Fruit fly (Drosophila melanogaster) whole organism, embryonic: ENCODE results near the gene CG10747.

Source experiments
- Blimp-1 ChIP-seq: fragments of 200-800 bp; sonication (Bioruptor generic); optimal IDR thresholded peaks from 3 replicates; lab custom pipeline; 2018; ENCODE audit warnings: missing biosample characterization, missing genetic modification characterization, mild to moderate bottlenecking, moderate library complexity, missing genetic modification reagents
- CG10274 ChIP-seq: fragments of 200-800 bp; sonication (Bioruptor generic); optimal IDR thresholded peaks from 3 replicates; lab custom pipeline; 2017; ENCODE audit warnings: missing biosample characterization, mild to moderate bottlenecking, missing genetic modification characterization
- CG10979 ChIP-seq: fragments of 200-800 bp; sonication (Bioruptor generic); optimal IDR thresholded peaks from 2 replicates; lab custom pipeline; 2018; ENCODE audit warnings: missing biosample characterization, mild to moderate bottlenecking, missing genetic modification characterization, moderate library complexity
- CG11695 ChIP-seq: fragments of 200-800 bp; sonication (Bioruptor generic); IDR thresholded peaks from 3 replicates; pipeline ENCODE4 v1.3.6; 2022; ENCODE audit warnings: missing biosample characterization, missing genetic modification characterization
- CG11696 ChIP-seq: fragments of 200-800 bp; sonication (Bioruptor generic); IDR thresholded peaks from 2 replicates; pipeline ENCODE4 v1.3.6; 2022; ENCODE audit warnings: missing biosample characterization, missing genetic modification characterization
- CG13424 ChIP-seq: fragments of 200-800 bp; sonication (Bioruptor generic); optimal IDR thresholded peaks from 2 replicates; lab custom pipeline; 2019; ENCODE audit warnings: missing biosample characterization, mild to moderate bottlenecking, missing genetic modification characterization, moderate library complexity
- CG1529 ChIP-seq: fragments of 200-800 bp; sonication (Bioruptor generic); optimal IDR thresholded peaks from 3 replicates; lab custom pipeline; 2018; ENCODE audit warnings: missing biosample characterization, missing genetic modification characterization
- CG17568 ChIP-seq: fragments of 200-800 bp; sonication (Bioruptor generic); optimal IDR thresholded peaks from 2 replicates; lab custom pipeline; 2018; ENCODE audit warnings: missing biosample characterization, mild to moderate bottlenecking, missing genetic modification characterization, moderate library complexity
- CG18619 ChIP-seq: fragments of 200-800 bp; sonication (Bioruptor generic); optimal IDR thresholded peaks from 3 replicates; lab custom pipeline; 2017; ENCODE audit warnings: missing biosample characterization, mild to moderate bottlenecking, missing genetic modification characterization
- CG3065 ChIP-seq: fragments of 200-800 bp; sonication (Bioruptor generic); optimal IDR thresholded peaks from 2 replicates; lab custom pipeline; 2016; ENCODE audit warnings: missing biosample characterization, missing genetic modification characterization
- CG3407 ChIP-seq: fragments of 200-800 bp; sonication (Bioruptor generic); optimal IDR thresholded peaks from 2 replicates; lab custom pipeline; 2018; ENCODE audit warnings: missing biosample characterization, mild to moderate bottlenecking, missing genetic modification characterization
- CG34376 ChIP-seq: fragments of 200-800 bp; sonication (Bioruptor generic); optimal IDR thresholded peaks from 2 replicates; lab custom pipeline; 2018; ENCODE audit warnings: missing biosample characterization, mild to moderate bottlenecking, missing genetic modification characterization
- CG3726 ChIP-seq: fragments of 200-800 bp; sonication (Bioruptor generic); IDR thresholded peaks from 3 replicates; pipeline ENCODE4, ENCODE4 v1.3.6; 2022; ENCODE audit warnings: missing biosample characterization, missing genetic modification characterization
- CG4328 ChIP-seq: fragments of 200-800 bp; sonication (Bioruptor generic); optimal IDR thresholded peaks from 3 replicates; lab custom pipeline; 2017; ENCODE audit warnings: missing biosample characterization, missing genetic modification reagents, missing genetic modification characterization
- CG6683 ChIP-seq: fragments of 200-800 bp; sonication (Bioruptor generic); optimal IDR thresholded peaks from 2 replicates; lab custom pipeline; 2017; ENCODE audit warnings: missing biosample characterization, mild to moderate bottlenecking, missing genetic modification characterization, missing genetic modification reagents
- CG7271 ChIP-seq: fragments of 200-800 bp; sonication (Bioruptor generic); optimal IDR thresholded peaks from 2 replicates; lab custom pipeline; 2018; ENCODE audit warnings: missing biosample characterization, mild to moderate bottlenecking, missing genetic modification characterization, moderate library complexity
- CG8478 ChIP-seq: fragments of >200 bp; optimal IDR thresholded peaks from 2 replicates; lab custom pipeline; 2018
- CTCF ChIP-seq: fragments of 200-800 bp; sonication (Bioruptor generic); optimal IDR thresholded peaks from 2 replicates; lab custom pipeline; 2017; ENCODE audit warnings: missing biosample characterization, mild to moderate bottlenecking, missing genetic modification characterization, moderate library complexity
- Dek ChIP-seq: fragments of 200-800 bp; sonication (Bioruptor generic); optimal IDR thresholded peaks from 3 replicates; lab custom pipeline; 2019; ENCODE audit warnings: missing biosample characterization, mild to moderate bottlenecking, missing genetic modification characterization, moderate library complexity
- Dref ChIP-seq: fragments of 200-800 bp; sonication (Bioruptor generic); IDR thresholded peaks from 2 replicates; pipeline ENCODE4 v1.3.6; 2022; ENCODE audit warnings: missing biosample characterization, missing genetic modification characterization
- E2f2 ChIP-seq: fragments of 200-800 bp; sonication (Bioruptor generic); IDR thresholded peaks from 2 replicates; pipeline ENCODE4 v1.3.6; 2022; ENCODE audit warnings: missing biosample characterization, missing genetic modification characterization
- ERR ChIP-seq: fragments of 200-800 bp; sonication (Bioruptor generic); optimal IDR thresholded peaks from 2 replicates; lab custom pipeline; 2016; ENCODE audit warnings: missing biosample characterization, missing genetic modification characterization
- Eip74EF ChIP-seq, 2 experiments: fragments of 200-800 bp in 1 of 2; fragments of >200 bp in 1 of 2; sonication (Bioruptor generic) in 1 of 2; optimal IDR thresholded peaks; 2 replicates each; lab custom pipeline; 2017 to 2019; ENCODE audit warnings: missing biosample characterization in 2 of 2, missing genetic modification characterization in 2 of 2, mild to moderate bottlenecking in 1 of 2, moderate library complexity in 1 of 2
- Fer1 ChIP-seq: fragments of 200-800 bp; sonication (Bioruptor generic); optimal IDR thresholded peaks from 2 replicates; lab custom pipeline; 2017; ENCODE audit warnings: missing biosample characterization, mild to moderate bottlenecking, missing genetic modification characterization
- Hand ChIP-seq: fragments of 200-800 bp; sonication (Bioruptor generic); optimal IDR thresholded peaks from 2 replicates; lab custom pipeline; 2017; ENCODE audit warnings: mild to moderate bottlenecking, missing biosample characterization, missing genetic modification reagents, missing genetic modification characterization
- Hmr ChIP-seq: fragments of 200-800 bp; sonication (Bioruptor generic); optimal IDR thresholded peaks from 3 replicates; lab custom pipeline; 2017; ENCODE audit warnings: mild to moderate bottlenecking, missing biosample characterization, missing genetic modification reagents, missing genetic modification characterization
- Med ChIP-seq: fragments of 200-800 bp; sonication (Bioruptor generic); peaks from one replicate; lab custom pipeline; 2016; ENCODE audit warnings: missing biosample characterization, missing genetic modification characterization, mild to moderate bottlenecking, inconsistent platforms, moderate library complexity
- NFAT ChIP-seq: fragments of 200-800 bp; sonication (Bioruptor generic); IDR thresholded peaks from 2 replicates; pipeline ENCODE4 v1.3.6; 2022; ENCODE audit warnings: missing biosample characterization, missing genetic modification characterization
- Neu2 ChIP-seq: fragments of 200-800 bp; sonication (Bioruptor generic); optimal IDR thresholded peaks from 3 replicates; lab custom pipeline; 2016; ENCODE audit warnings: missing biosample characterization, missing genetic modification characterization, borderline replicate concordance
- Oli ChIP-seq: fragments of 200-800 bp; sonication (Bioruptor generic); optimal IDR thresholded peaks from 2 replicates; lab custom pipeline; 2018; ENCODE audit warnings: missing biosample characterization, mild to moderate bottlenecking, missing genetic modification characterization, moderate library complexity
- Poxn ChIP-seq: fragments of 200-800 bp; sonication (Bioruptor generic); IDR thresholded peaks from 2 replicates; pipeline ENCODE4 v1.3.6; 2022; ENCODE audit warnings: missing biosample characterization, missing genetic modification characterization
- Sin3A ChIP-seq: fragments of >200 bp; optimal IDR thresholded peaks from 2 replicates; lab custom pipeline; 2018
- Six4 ChIP-seq: fragments of 200-800 bp; sonication (Bioruptor generic); optimal IDR thresholded peaks from 2 replicates; lab custom pipeline; 2016; ENCODE audit warnings: missing biosample characterization, missing genetic modification characterization
- Xrp1 ChIP-seq: fragments of 200-800 bp; sonication (Bioruptor generic); IDR thresholded peaks from 2 replicates; pipeline ENCODE4 v1.3.6; 2022; ENCODE audit warnings: missing biosample characterization, missing genetic modification characterization
- ac ChIP-seq: fragments of 200-800 bp; sonication (Bioruptor generic); optimal IDR thresholded peaks from 3 replicates; lab custom pipeline; 2017; ENCODE audit warnings: missing biosample characterization, mild to moderate bottlenecking, missing genetic modification characterization
- cad ChIP-seq: fragments of >200 bp; optimal IDR thresholded peaks from 2 replicates; lab custom pipeline; 2017; ENCODE audit warnings: missing biosample characterization, missing genetic modification characterization
- dm ChIP-seq: fragments of 200-800 bp; sonication (Bioruptor generic); optimal IDR thresholded peaks from 3 replicates; lab custom pipeline; 2016; ENCODE audit warnings: missing biosample characterization, missing genetic modification characterization
- esg ChIP-seq: fragments of 200-800 bp; sonication (Bioruptor generic); conservative IDR thresholded peaks from 2 replicates; pipeline ENCODE4 v1.3.6; 2022; ENCODE audit warnings: missing biosample characterization, missing genetic modification characterization
- ftz-f1 ChIP-seq: fragments of 200-800 bp; sonication (Bioruptor generic); optimal IDR thresholded peaks from 2 replicates; lab custom pipeline; 2016; ENCODE audit warnings: missing biosample characterization, missing genetic modification characterization
- gce ChIP-seq: fragments of 200-800 bp; sonication (Bioruptor generic); IDR thresholded peaks from 3 replicates; pipeline ENCODE4 v1.3.6; 2022; ENCODE audit warnings: missing biosample characterization, missing genetic modification characterization
- grn ChIP-seq: fragments of 200-800 bp; sonication (Bioruptor generic); optimal IDR thresholded peaks from 3 replicates; lab custom pipeline; 2017; ENCODE audit warnings: missing biosample characterization, missing genetic modification characterization
- klu ChIP-seq: fragments of 200-800 bp; sonication (Bioruptor generic); IDR thresholded peaks from 2 replicates; pipeline ENCODE4 v1.3.6; 2022; ENCODE audit warnings: missing biosample characterization, missing genetic modification characterization
- knrl ChIP-seq: fragments of 200-800 bp; sonication (Bioruptor generic); IDR thresholded peaks from 3 replicates; pipeline ENCODE4 v1.3.6; 2022; ENCODE audit warnings: missing biosample characterization, missing genetic modification characterization; ENCODE audit not compliant: partially characterized antibody
- mam ChIP-seq: fragments of 200-800 bp; sonication (Bioruptor generic); optimal IDR thresholded peaks from 3 replicates; lab custom pipeline; 2016; ENCODE audit warnings: missing biosample characterization, missing genetic modification characterization
- pb ChIP-seq: fragments of 200-800 bp; sonication (Bioruptor generic); optimal IDR thresholded peaks from 3 replicates; lab custom pipeline; 2016; ENCODE audit warnings: missing biosample characterization, missing genetic modification characterization
- pros ChIP-seq: fragments of 200-800 bp; sonication (Bioruptor generic); optimal IDR thresholded peaks from 3 replicates; lab custom pipeline; 2019; ENCODE audit warnings: missing biosample characterization, mild to moderate bottlenecking, missing genetic modification characterization, moderate library complexity
- sisA ChIP-seq: fragments of 200-800 bp; sonication (Bioruptor generic); IDR thresholded peaks from 2 replicates; pipeline ENCODE4 v1.3.6; 2022; ENCODE audit warnings: missing biosample characterization, missing genetic modification characterization
- trh ChIP-seq: fragments of 200-800 bp; sonication (Bioruptor generic); optimal IDR thresholded peaks from 2 replicates; lab custom pipeline; 2016; ENCODE audit warnings: missing biosample characterization, missing genetic modification characterization
- unpg ChIP-seq: fragments of 200-800 bp; sonication (Bioruptor generic); optimal IDR thresholded peaks from 3 replicates; lab custom pipeline; 2018; ENCODE audit warnings: missing biosample characterization, mild to moderate bottlenecking, missing genetic modification characterization, moderate library complexity
- z ChIP-seq: fragments of 200-800 bp; sonication (Bioruptor generic); IDR thresholded peaks from 3 replicates; pipeline ENCODE4 v1.3.6; 2022; ENCODE audit warnings: missing biosample characterization, missing genetic modification characterization

The CG10747 gene

DNA sequence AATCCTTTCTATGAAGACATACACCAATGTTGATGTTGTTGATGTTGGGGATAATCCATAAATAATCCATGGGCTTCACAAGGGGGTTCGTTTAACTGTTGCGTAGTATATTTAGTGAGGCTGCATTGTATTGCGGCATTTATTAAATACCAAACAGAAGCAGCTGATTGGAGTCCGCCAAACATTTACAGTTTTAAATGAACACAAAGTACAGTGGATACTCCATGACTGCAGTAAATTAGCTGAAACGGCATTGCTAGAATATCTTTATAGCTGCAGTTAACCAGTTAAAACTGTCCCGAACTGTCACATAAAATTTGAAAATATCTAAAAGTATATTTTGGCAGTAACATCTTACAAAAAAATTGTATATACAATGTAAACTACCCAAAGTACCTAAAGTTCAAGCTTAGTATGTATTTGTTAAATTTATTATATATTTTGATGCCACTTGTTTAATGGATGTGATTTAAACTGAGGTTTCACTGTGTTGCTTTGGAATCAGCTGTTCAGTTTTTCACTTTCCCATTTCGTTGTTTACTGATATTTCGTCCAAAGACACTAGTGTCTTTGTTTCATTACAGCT, at the start of gene CG10747, which contains the start of gene Pyroxd1 (continued):
- peak; percentile 43 for TF ChIP-seq Dref
- no peak for TF ChIP-seq knrl (GFP tag; lab: Robert Waterston, UW)
- TF ChIP-seq CG3407 = peak; percentile 91
- peak; percentile 93 for TF ChIP-seq Six4 (GFP tag; lab: Kevin White, UChicago)
- TF ChIP-seq CG3726 (GFP tag; lab: Robert Waterston, UW) = peak; percentile 86
- peak; percentile 92 for TF ChIP-seq trh (GFP tag; lab: Kevin White, UChicago)
- peak; percentile 94 for TF ChIP-seq Hand (GFP tag; lab: Kevin White, UChicago)
- peak; percentile 64 for TF ChIP-seq ftz-f1 (GFP tag; lab: Kevin White, UChicago)
- TF ChIP-seq CG10979 = peak; percentile 92
- TF ChIP-seq CG13424 (tag; lab: Kevin White, UChicago) = peak; percentile 98
- peak; percentile 95 for TF ChIP-seq klu (GFP tag; lab: Robert Waterston, UW)
- peak; percentile 96 for TF ChIP-seq esg (GFP tag; lab: Robert Waterston, UW)
- peak; percentile 82 for TF ChIP-seq dm (GFP tag; lab: Kevin White, UChicago)
- peak; percentile 85 for TF ChIP-seq CG10274 (GFP tag; lab: Kevin White, UChicago)
- peak; percentile 95 for TF ChIP-seq CG11695
- peak; percentile 56 for TF ChIP-seq CTCF (GFP tag; lab: Kevin White, UChicago)
- TF ChIP-seq Xrp1 (GFP tag; lab: Robert Waterston, UW) = peak; percentile 95
- TF ChIP-seq CG17568 (GFP tag; lab: Kevin White, UChicago) = peak; percentile 96
- TF ChIP-seq pb (GFP tag; lab: Kevin White, UChicago) = peak; percentile 85
- TF ChIP-seq Eip74EF (GFP tag; optimal IDR thresholded peaks at IDR 0.05; lab: Kevin White, UChicago) = peak in 1 of 2 experiments; percentile 95
- peak; percentile 87 for TF ChIP-seq CG3065 (GFP tag; lab: Kevin White, UChicago)
- peak; percentile 66 for TF ChIP-seq Neu2 (GFP tag; lab: Kevin White, UChicago)
- TF ChIP-seq pros = peak; percentile 31
- no peak for TF ChIP-seq CG8478
- peak; percentile 93 for TF ChIP-seq Blimp-1 (GFP tag; lab: Kevin White, UChicago)
- TF ChIP-seq gce (GFP tag; lab: Robert Waterston, UW) = peak; percentile 80; the same call in 2 of the 3 replicates
- peak; percentile 91 for TF ChIP-seq Poxn (GFP tag; lab: Robert Waterston, UW)
- peak; percentile 97 for TF ChIP-seq CG18619 (GFP tag; lab: Kevin White, UChicago)
- peak; percentile 77 for TF ChIP-seq CG7271
- TF ChIP-seq Oli (tag; lab: Kevin White, UChicago) = peak; percentile 97
- peak; percentile 65 for TF ChIP-seq grn (GFP tag; lab: Kevin White, UChicago)
- no peak for TF ChIP-seq cad (GFP tag; lab: Kevin White, UChicago)
- peak; percentile 89 for TF ChIP-seq CG6683 (GFP tag; lab: Kevin White, UChicago)
- peak; percentile 92 for TF ChIP-seq CG4328 (GFP tag; lab: Kevin White, UChicago)
- peak; percentile 97 for TF ChIP-seq unpg
- peak; percentile 97 for TF ChIP-seq Hmr (GFP tag; lab: Kevin White, UChicago)
- TF ChIP-seq ac = peak; percentile 90

DNA sequence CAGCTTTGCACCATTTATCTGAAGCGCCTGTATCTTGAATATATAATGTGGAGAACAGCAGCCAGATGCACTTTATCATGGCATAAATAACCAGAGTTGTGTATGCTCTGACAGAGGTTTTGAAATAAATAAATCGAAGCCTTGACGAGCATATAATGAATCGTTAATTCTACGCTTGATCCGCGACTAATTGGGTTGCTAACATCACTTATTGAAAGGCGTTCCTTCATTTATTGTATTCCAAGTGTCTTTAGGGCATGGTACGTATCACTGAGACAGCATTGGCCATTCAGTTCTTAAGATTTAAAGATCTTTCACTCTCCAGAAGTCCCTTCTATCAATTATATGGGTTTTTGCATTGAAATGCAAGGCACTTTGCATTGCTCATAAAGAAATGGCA, 43.7 kb upstream of the CG10747 start, which contains the start of gene CG10651:
Gene CG10651 (minus strand): TSS at position 101 of the 400 bp plus-strand sequence.
- TF ChIP-seq Hmr (GFP tag; lab: Kevin White, UChicago) (no peak), Sin3A (no peak), mam (GFP tag; lab: Kevin White, UChicago) (no peak), ERR (no peak), z (GFP tag; lab: Robert Waterston, UW) (no peak), CG1529 (no peak), CG7271 (no peak), Med (GFP tag; lab: Kevin White, UChicago) (no peak), ac (no peak), CG34376 (GFP tag; lab: Kevin White, UChicago) (no peak), sisA (GFP tag; lab: Robert Waterston, UW) (no peak), NFAT (GFP tag; lab: Robert Waterston, UW) (no peak), Dek (tag; lab: Kevin White, UChicago) (no peak), Fer1 (no peak), E2f2 (no peak), CG11696 (GFP tag; lab: Robert Waterston, UW) (no peak)
